Fruit fly (Drosophila melanogaster): ENCODE data around the gene CG40298.

DNA sequence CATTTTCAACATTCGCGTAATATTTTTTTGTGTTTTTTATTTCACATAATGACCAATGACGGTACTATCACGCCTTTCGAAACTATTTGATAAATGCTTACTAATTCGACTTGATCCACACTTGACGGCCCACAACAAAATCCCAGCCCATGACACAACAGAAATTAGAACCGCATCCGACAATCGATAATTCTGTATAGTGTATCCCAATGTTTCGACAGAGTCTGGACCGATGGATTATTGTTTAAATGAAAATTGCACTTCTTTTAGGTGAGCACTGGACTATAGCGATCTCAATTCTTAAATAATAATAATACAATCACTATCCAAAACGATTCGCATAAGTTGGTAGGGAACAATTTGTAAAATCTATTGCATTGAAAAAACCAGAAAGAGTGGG is 40.5 kb upstream of the CG40298 start:
- no peak for TF ChIP-seq Crg-1 (GFP tag; optimal IDR thresholded peaks at IDR 0.05)
- TF ChIP-seq tj (GFP tag; optimal IDR thresholded peaks at IDR 0.05): no peak
- TF ChIP-seq Hr96 (GFP tag; optimal IDR thresholded peaks at IDR 0.05): no peak
- TF ChIP-seq CG1620 (GFP tag; optimal IDR thresholded peaks at IDR 0.05): no peak
